Worm (Caenorhabditis elegans) whole organism, L4 larva: ENCODE results near the gene spat-2.
A peak's percentile ranks its signal among the peaks of the same experiment; 100 is the strongest.

Experiments used
- T20F7.1 ChIP-seq: fragments of 200-800 bp; sonication (Bioruptor generic); optimal IDR thresholded peaks from 2 replicates; lab custom pipeline; 2018; ENCODE audit warnings: mild to moderate bottlenecking, missing genetic modification characterization, missing compliant biosample characterization
- Y48G9A.11 ChIP-seq: fragments of 200-800 bp; sonication (Bioruptor generic); IDR thresholded peaks from 2 replicates; pipeline ENCODE4 v1.3.6; 2022; ENCODE audit warnings: missing genetic modification reagents, missing genetic modification characterization, missing compliant biosample characterization
- ZK546.5 ChIP-seq, 2 experiments: sonication (generic microtip); optimal IDR thresholded peaks; 2 replicates each; lab custom pipeline; 2017; ENCODE audit warnings: missing biosample characterization in 2 of 2, missing genetic modification characterization in 2 of 2
- aha-1 ChIP-seq: fragments of 150-350 bp; peaks from one replicate; lab custom pipeline; 2014; ENCODE audit warnings: missing biosample characterization, missing genetic modification characterization
- aly-2 ChIP-seq: sonication (generic microtip); optimal IDR thresholded peaks from 2 replicates; lab custom pipeline; 2018; ENCODE audit warnings: missing biosample characterization, missing genetic modification characterization
- ama-1 ChIP-seq: fragments of 150-350 bp; optimal IDR thresholded peaks from 2 replicates; lab custom pipeline; 2014; ENCODE audit warnings: inconsistent platforms, mixed read lengths
- arid-1 ChIP-seq: fragments of 200-800 bp; sonication (Bioruptor generic); conservative IDR thresholded peaks from 2 replicates; pipeline ENCODE4 v1.3.6; 2022; ENCODE audit warnings: missing genetic modification reagents, missing genetic modification characterization, missing compliant biosample characterization
- attf-4 ChIP-seq: sonication (generic microtip); optimal IDR thresholded peaks from 3 replicates; lab custom pipeline; 2017; ENCODE audit warnings: missing biosample characterization, missing genetic modification characterization
- ceh-20 ChIP-seq: fragments of 200-800 bp; sonication (Bioruptor generic); IDR thresholded peaks from 2 replicates; pipeline ENCODE4 v1.3.6; 2022; ENCODE audit warnings: missing genetic modification reagents, missing genetic modification characterization, missing compliant biosample characterization
- ceh-32 ChIP-seq: sonication (generic microtip); optimal IDR thresholded peaks from 2 replicates; lab custom pipeline; 2016; ENCODE audit warnings: mild to moderate bottlenecking, missing genetic modification characterization, missing compliant biosample characterization; ENCODE audit not compliant: poor library complexity
- ceh-44 ChIP-seq: fragments of 200-800 bp; sonication (Bioruptor generic); IDR thresholded peaks from 2 replicates; pipeline ENCODE4 v1.3.6; 2022; ENCODE audit warnings: missing genetic modification reagents, missing genetic modification characterization, missing compliant biosample characterization
- ceh-62 ChIP-seq: sonication (generic microtip); optimal IDR thresholded peaks from 2 replicates; lab custom pipeline; 2017; ENCODE audit warnings: missing biosample characterization, missing genetic modification characterization
- ceh-82 ChIP-seq: sonication (generic microtip); optimal IDR thresholded peaks from 2 replicates; lab custom pipeline; 2017; ENCODE audit warnings: missing biosample characterization, missing genetic modification characterization
- cey-2 ChIP-seq: sonication (generic microtip); optimal IDR thresholded peaks from 3 replicates; lab custom pipeline; 2017; ENCODE audit warnings: missing genetic modification characterization, mild to moderate bottlenecking, missing compliant biosample characterization, antibody characterized with exemption, borderline replicate concordance; ENCODE audit not compliant: insufficient read depth
- daf-16 ChIP-seq, 3 experiments: sonication (generic microtip); optimal IDR thresholded peaks; 2 replicates each; lab custom pipeline; 2016 to 2017; ENCODE audit warnings: missing genetic modification characterization in 3 of 3, missing genetic modification reagents in 3 of 3, mild to moderate bottlenecking in 2 of 3, missing compliant biosample characterization in 2 of 3, missing biosample characterization in 1 of 3, moderate library complexity in 1 of 3
- daf-19 ChIP-seq: fragments of 200-800 bp; sonication (Bioruptor generic); conservative IDR thresholded peaks from 2 replicates; pipeline ENCODE4 v1.3.6; 2022; ENCODE audit warnings: missing genetic modification characterization, missing compliant biosample characterization
- dmd-6 ChIP-seq: fragments of 200-800 bp; sonication (Bioruptor generic); IDR thresholded peaks from 2 replicates; pipeline ENCODE4 v1.3.6; 2022; ENCODE audit warnings: missing genetic modification reagents, missing genetic modification characterization, missing compliant biosample characterization
- dmd-8 ChIP-seq: fragments of 200-800 bp; sonication (Bioruptor generic); IDR thresholded peaks from 2 replicates; pipeline ENCODE4 v1.3.6; 2022; ENCODE audit warnings: missing genetic modification characterization, missing compliant biosample characterization
- duxl-1 ChIP-seq: sonication (generic microtip); optimal IDR thresholded peaks from 2 replicates; lab custom pipeline; 2016; ENCODE audit warnings: mild to moderate bottlenecking, missing genetic modification characterization, moderate library complexity, missing compliant biosample characterization; ENCODE audit not compliant: poor library complexity
- egl-27 ChIP-seq: sonication (generic microtip); optimal IDR thresholded peaks from 3 replicates; lab custom pipeline; 2017; ENCODE audit warnings: missing biosample characterization, missing genetic modification reagents, missing genetic modification characterization
- fos-1 ChIP-seq: fragments of 150-350 bp; optimal IDR thresholded peaks from 2 replicates; lab custom pipeline; 2014; ENCODE audit warnings: missing biosample characterization, missing genetic modification characterization
- hlh-11 ChIP-seq: fragments of 200-800 bp; sonication (Bioruptor generic); optimal IDR thresholded peaks from 2 replicates; lab custom pipeline; 2018; ENCODE audit warnings: mild to moderate bottlenecking, missing genetic modification characterization, missing compliant biosample characterization
- hlh-30 ChIP-seq: sonication (generic microtip); optimal IDR thresholded peaks from 2 replicates; lab custom pipeline; 2017; ENCODE audit warnings: antibody characterized with exemption, mild to moderate bottlenecking, missing genetic modification characterization, missing compliant biosample characterization; ENCODE audit not compliant: insufficient read depth
- hmg-1.1 ChIP-seq: fragments of 200-800 bp; sonication (Bioruptor generic); IDR thresholded peaks from 2 replicates; pipeline ENCODE4 v1.3.6; 2022; ENCODE audit warnings: missing genetic modification reagents, missing genetic modification characterization, missing compliant biosample characterization
- lin-15B ChIP-seq: fragments of 150-350 bp; sonication (generic microtip); optimal IDR thresholded peaks from 3 replicates; lab custom pipeline; 2014; ENCODE audit warnings: missing biosample characterization, missing genetic modification characterization
- lin-29 ChIP-seq: fragments of 200-800 bp; sonication (Bioruptor generic); IDR thresholded peaks from 2 replicates; pipeline ENCODE4 v1.3.6; 2022; ENCODE audit warnings: missing genetic modification reagents, missing genetic modification characterization, missing compliant biosample characterization
- lsy-2 ChIP-seq, 2 experiments: fragments of 150-350 bp in 1 of 2; sonication (generic microtip) in 1 of 2; optimal IDR thresholded peaks; 2 replicates each; lab custom pipeline; 2014 to 2017; ENCODE audit warnings: missing biosample characterization in 2 of 2, missing genetic modification characterization in 2 of 2
- madf-5 ChIP-seq, 2 experiments: fragments of 200-800 bp; sonication (Bioruptor generic); IDR thresholded peaks; 2 replicates each; pipeline ENCODE4 v1.3.6; 2022; ENCODE audit warnings: missing compliant biosample characterization in 2 of 2, missing genetic modification characterization in 2 of 2
- madf-9 ChIP-seq: fragments of 200-800 bp; sonication (Bioruptor generic); conservative IDR thresholded peaks from 2 replicates; pipeline ENCODE4 v1.3.6; 2022; ENCODE audit warnings: missing genetic modification reagents, missing genetic modification characterization, missing compliant biosample characterization
- mdl-1 ChIP-seq, 2 experiments: fragments of 150-350 bp in 1 of 2; sonication (generic microtip) in 1 of 2; optimal IDR thresholded peaks; 2 replicates each; lab custom pipeline; 2014 to 2017; ENCODE audit warnings: missing biosample characterization in 2 of 2, missing genetic modification characterization in 2 of 2
- mdt-29 ChIP-seq: fragments of 200-800 bp; sonication (Bioruptor generic); IDR thresholded peaks from 2 replicates; pipeline ENCODE4 v1.3.6; 2022; ENCODE audit warnings: missing genetic modification reagents, missing genetic modification characterization, missing compliant biosample characterization
- mxl-3 ChIP-seq: fragments of 200-800 bp; sonication (Bioruptor generic); optimal IDR thresholded peaks from 2 replicates; lab custom pipeline; 2018; ENCODE audit warnings: mild to moderate bottlenecking, missing genetic modification characterization, missing compliant biosample characterization
- nhr-10 ChIP-seq: fragments of 150-350 bp; optimal IDR thresholded peaks from 2 replicates; lab custom pipeline; 2014; ENCODE audit warnings: missing biosample characterization, missing genetic modification characterization
- nhr-111 ChIP-seq: fragments of 200-800 bp; sonication (Bioruptor generic); optimal IDR thresholded peaks from 2 replicates; lab custom pipeline; 2018; ENCODE audit warnings: mild to moderate bottlenecking, missing genetic modification characterization, missing compliant biosample characterization
- nhr-41 ChIP-seq: fragments of 200-800 bp; sonication (Bioruptor generic); IDR thresholded peaks from 2 replicates; pipeline ENCODE4 v1.3.6; 2022; ENCODE audit warnings: missing genetic modification reagents, missing genetic modification characterization, missing compliant biosample characterization
- nhr-48 ChIP-seq: sonication (generic microtip); optimal IDR thresholded peaks from 2 replicates; lab custom pipeline; 2016; ENCODE audit warnings: mild to moderate bottlenecking, missing genetic modification characterization, missing compliant biosample characterization
- nhr-76 ChIP-seq: fragments of 150-350 bp; optimal IDR thresholded peaks from 2 replicates; lab custom pipeline; 2014; ENCODE audit warnings: missing biosample characterization, missing genetic modification characterization
- pha-4 ChIP-seq, 2 experiments: fragments of 150-350 bp in 1 of 2; fragments of 200-800 bp in 1 of 2; sonication (Bioruptor generic) in 1 of 2; IDR thresholded peaks in 1 of 2; optimal IDR thresholded peaks in 1 of 2; 2 replicates each; pipeline versions ENCODE4 v1.3.6 to Lab custom; 2014 to 2022; ENCODE audit warnings: missing genetic modification characterization in 2 of 2, missing genetic modification reagents in 2 of 2, missing biosample characterization in 1 of 2, missing compliant biosample characterization in 1 of 2
- php-3 ChIP-seq: fragments of 200-800 bp; sonication (Bioruptor generic); IDR thresholded peaks from 2 replicates; pipeline ENCODE4 v1.3.6; 2022; ENCODE audit warnings: missing genetic modification reagents, missing genetic modification characterization, missing compliant biosample characterization
- set-16 ChIP-seq: fragments of 200-800 bp; sonication (Bioruptor generic); IDR thresholded peaks from 2 replicates; pipeline ENCODE4 v1.3.6; 2022; ENCODE audit warnings: missing genetic modification reagents, missing genetic modification characterization, missing compliant biosample characterization
- snpc-1.2 ChIP-seq: fragments of 200-800 bp; sonication (Bioruptor generic); IDR thresholded peaks from 2 replicates; pipeline ENCODE4 v1.3.6; 2022; ENCODE audit warnings: missing genetic modification reagents, missing genetic modification characterization, missing compliant biosample characterization
- spr-1 ChIP-seq: sonication (generic microtip); optimal IDR thresholded peaks from 2 replicates; lab custom pipeline; 2016; ENCODE audit warnings: mild to moderate bottlenecking, missing genetic modification characterization, missing compliant biosample characterization
- tra-1 ChIP-seq: fragments of 200-800 bp; sonication (Bioruptor generic); IDR thresholded peaks from 2 replicates; pipeline ENCODE4 v1.3.6; 2022; ENCODE audit warnings: missing genetic modification reagents, missing genetic modification characterization, missing compliant biosample characterization
- zfp-3 ChIP-seq: fragments of 200-800 bp; sonication (Bioruptor generic); conservative IDR thresholded peaks from 2 replicates; pipeline ENCODE4 v1.3.6; 2022; ENCODE audit warnings: missing genetic modification reagents, missing genetic modification characterization, missing compliant biosample characterization
- zip-2 ChIP-seq: fragments of 150-350 bp; optimal IDR thresholded peaks from 2 replicates; lab custom pipeline; 2014; ENCODE audit warnings: missing biosample characterization, missing genetic modification characterization

The spat-2 gene

ce11 chrIII:11090112-11090648 lies 53.4 kb downstream of the spat-2 start (continued):
- TF ChIP-seq ceh-62 (tag; lab: Kevin White, UChicago) (no peak), ZK546.5 (tag; optimal IDR thresholded peaks at IDR 0.05; lab: Kevin White, UChicago) (no peak), ceh-82 (tag; lab: Kevin White, UChicago) (no peak), lin-29 (GFP tag; lab: Robert Waterston, UW) (no peak), lsy-2 (tag; optimal IDR thresholded peaks at IDR 0.05; lab: Kevin White, UChicago) (peak in 1 of 2 experiments; percentile 54), nhr-41 (GFP tag; lab: Robert Waterston, UW) (no peak), daf-19 (GFP tag; lab: Robert Waterston, UW) (no peak), arid-1 (GFP tag; lab: Robert Waterston, UW) (no peak; the same call in 1 of the 2 replicates), attf-4 (tag; lab: Kevin White, UChicago) (no peak), egl-27 (tag; lab: Kevin White, UChicago) (no peak), ceh-32 (tag; lab: Kevin White, UChicago) (no peak), nhr-10 (tag; lab: Kevin White, UChicago) (no peak), aha-1 (tag; lab: Kevin White, UChicago) (peak; percentile 63), nhr-76 (tag; lab: Kevin White, UChicago) (no peak), pha-4 (GFP tag; IDR thresholded peaks at IDR 0.05; lab: Robert Waterston, UW) (no peak), pha-4 (tag; optimal IDR thresholded peaks at IDR 0.05; lab: Kevin White, UChicago) (no peak), fos-1 (tag; lab: Kevin White, UChicago) (no peak), dmd-8 (GFP tag; lab: Robert Waterston, UW) (0 out of 2 replicates have a peak, but pooled peaks have one; percentile 55), nhr-48 (tag; lab: Kevin White, UChicago) (no peak), duxl-1 (tag; lab: Kevin White, UChicago) (peak; percentile 59), hlh-11 (no peak), hmg-1.1 (GFP tag; lab: Robert Waterston, UW) (peak; percentile 33; the same call in 1 of the 2 replicates), tra-1 (GFP tag; lab: Robert Waterston, UW) (no peak), snpc-1.2 (GFP tag; lab: Robert Waterston, UW) (peak; percentile 70; the same call in 1 of the 2 replicates), set-16 (GFP tag; lab: Robert Waterston, UW) (no peak), mdl-1 (tag; optimal IDR thresholded peaks at IDR 0.05; lab: Kevin White, UChicago) (no peak), mxl-3 (GFP tag; lab: Kevin White, UChicago) (peak; percentile 13), zip-2 (no peak), madf-5 (GFP tag; IDR thresholded peaks at IDR 0.05; lab: Robert Waterston, UW) (no peak), T20F7.1 (GFP tag; lab: Kevin White, UChicago) (no peak), spr-1 (peak; percentile 24), cey-2 (tag; lab: Kevin White, UChicago) (no peak), hlh-30 (no peak), ama-1 (lab: Kevin White, UChicago) (peak; percentile 99)

ce11 chrIII:11090870-11091386 lies 54.2 kb downstream of the spat-2 start:
- TF ChIP-seq daf-19 (GFP tag; lab: Robert Waterston, UW) (peak; percentile 60; the same call in 1 of the 2 replicates), pha-4 (GFP tag; IDR thresholded peaks at IDR 0.05; lab: Robert Waterston, UW) (peak; percentile 64; the same call in 1 of the 2 replicates), pha-4 (tag; optimal IDR thresholded peaks at IDR 0.05; lab: Kevin White, UChicago) (no peak), madf-9 (GFP tag; lab: Robert Waterston, UW) (no peak), zfp-3 (GFP tag; lab: Robert Waterston, UW) (no peak), aha-1 (tag; lab: Kevin White, UChicago) (peak; percentile 75), daf-16 (GFP tag; optimal IDR thresholded peaks at IDR 0.05; lab: Kevin White, UChicago) (peak; percentile 5 to 34), daf-16 (tag; optimal IDR thresholded peaks at IDR 0.05; lab: Kevin White, UChicago) (peak; percentile 44), aly-2 (tag; lab: Kevin White, UChicago) (no peak), ceh-20 (GFP tag; lab: Robert Waterston, UW) (no peak), ceh-32 (tag; lab: Kevin White, UChicago) (no peak), php-3 (GFP tag; lab: Robert Waterston, UW) (peak; percentile 21; the same call in 1 of the 2 replicates), dmd-6 (GFP tag; lab: Robert Waterston, UW) (no peak), set-16 (GFP tag; lab: Robert Waterston, UW) (peak; percentile 82), madf-5 (GFP tag; IDR thresholded peaks at IDR 0.05; lab: Robert Waterston, UW) (0 out of 4 replicates have a peak, but pooled peaks of 1 of the 2 experiments have one; percentile 2), tra-1 (GFP tag; lab: Robert Waterston, UW) (no peak), ceh-44 (GFP tag; lab: Robert Waterston, UW) (peak; percentile 57; the same call in 1 of the 2 replicates), lin-15B (tag; lab: Kevin White, UChicago) (no peak), mdt-29 (peak; percentile 78), hmg-1.1 (GFP tag; lab: Robert Waterston, UW) (0 out of 2 replicates have a peak, but pooled peaks have one; percentile 29), nhr-111 (GFP tag; lab: Kevin White, UChicago) (no peak), Y48G9A.11 (peak; percentile 72), lsy-2 (tag; optimal IDR thresholded peaks at IDR 0.05; lab: Kevin White, UChicago) (peak in 1 of 2 experiments; percentile 24)
